Worm (Caenorhabditis elegans): Measurements from ENCODE around the gene sdf-9.

DNA sequence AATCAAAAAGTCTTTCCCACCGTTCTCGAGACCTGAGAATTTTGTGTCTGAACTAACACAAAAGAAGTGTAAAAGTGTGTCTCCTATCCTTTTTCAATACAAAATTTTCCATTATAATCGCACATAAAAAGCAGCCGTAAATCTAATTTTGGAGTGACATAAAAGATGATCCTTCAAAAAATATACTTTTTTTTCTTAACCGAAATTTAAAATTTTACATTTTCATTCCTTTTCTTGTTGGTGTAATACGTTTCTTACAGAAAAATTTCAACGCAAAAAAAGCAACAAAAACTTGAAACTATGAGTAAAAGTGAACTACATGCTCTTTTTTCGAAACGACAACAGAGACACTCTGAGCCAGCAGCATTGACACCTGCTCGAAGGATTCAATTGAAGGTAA is 9.0 kb downstream of the sdf-9 start, which contains the start of gene Y44A6D.6:
- TF ChIP-seq ets-7 (tag; optimal IDR thresholded peaks at IDR 0.05) (no peak), ceh-13 (GFP tag; optimal IDR thresholded peaks at IDR 0.05) (no peak), flt-1 (GFP tag; IDR thresholded peaks at IDR 0.05) (no peak), F13C5.2 (tag; optimal IDR thresholded peaks at IDR 0.05) (no peak), ama-1 (optimal IDR thresholded peaks at IDR 0.05) (no peak), scrt-1 (GFP tag; IDR thresholded peaks at IDR 0.05) (no peak), aly-1 (tag; optimal IDR thresholded peaks at IDR 0.05) (no peak), ceh-36 (tag; optimal IDR thresholded peaks at IDR 0.05) (no peak), hmg-4 (GFP tag; optimal IDR thresholded peaks at IDR 0.05) (no peak), hmbx-1 (tag; optimal IDR thresholded peaks at IDR 0.05) (no peak)

Measured in whole organism, early embryonic.